Fruit fly (Drosophila melanogaster) whole organism, pupa: ENCODE results near the gene CG10208.

Experiments used
- CG15710 ChIP-seq: fragments of 200-800 bp; sonication (Bioruptor generic); optimal IDR thresholded peaks from 2 replicates; lab custom pipeline; 2018; ENCODE audit warnings: missing biosample characterization, mild to moderate bottlenecking, missing genetic modification characterization, moderate library complexity
- CG32121 ChIP-seq: fragments of 200-800 bp; sonication (Bioruptor generic); IDR thresholded peaks from 2 replicates; pipeline ENCODE4 v1.3.6; 2022; ENCODE audit warnings: missing biosample characterization, missing genetic modification characterization
- CG8301 ChIP-seq: fragments of 200-800 bp; sonication (Bioruptor generic); optimal IDR thresholded peaks from 2 replicates; lab custom pipeline; 2018; ENCODE audit warnings: missing biosample characterization, mild to moderate bottlenecking, missing genetic modification characterization
- Ets98B ChIP-seq: fragments of 200-800 bp; sonication (Bioruptor generic); IDR thresholded peaks from 2 replicates; pipeline ENCODE4 v1.3.6; 2022; ENCODE audit warnings: missing biosample characterization, missing genetic modification characterization
- Pif1B ChIP-seq: fragments of 200-800 bp; sonication (Bioruptor generic); optimal IDR thresholded peaks from 3 replicates; lab custom pipeline; 2016; ENCODE audit warnings: missing biosample characterization, missing genetic modification characterization
- gl ChIP-seq: fragments of 200-800 bp; sonication (Bioruptor generic); optimal IDR thresholded peaks from 2 replicates; lab custom pipeline; 2018; ENCODE audit warnings: missing biosample characterization, mild to moderate bottlenecking, missing genetic modification characterization

dm6 chr3R:23760219-23761018 is 13.5 kb downstream of the CG10208 start, which contains the start of gene SdhD:
- TF ChIP-seq gl (tag; lab: Kevin White, UChicago) (no peak), CG32121 (no peak; the same call in 1 of the 2 replicates), CG8301 (tag; lab: Kevin White, UChicago) (no peak), Pif1B (no peak), CG15710 (tag; lab: Kevin White, UChicago) (no peak), Ets98B (GFP tag; lab: Robert Waterston, UW) (no peak)
